Worm (Caenorhabditis elegans) whole organism, L1 larva: Measurements from ENCODE around the gene fbxa-50.

ENCODE experiments used
- dpl-1 ChIP-seq, 3 experiments: fragments of 150-350 bp in 2 of 3; sonication (generic microtip) in 1 of 3; optimal IDR thresholded peaks; 2 replicates each; lab custom pipeline; 2014 to 2017; ENCODE audit warnings: missing biosample characterization in 3 of 3, missing genetic modification characterization in 3 of 3, missing genetic modification reagents in 3 of 3
- lin-15B ChIP-seq: fragments of 150-350 bp; sonication (generic microtip); optimal IDR thresholded peaks from 3 replicates; lab custom pipeline; 2014; ENCODE audit warnings: missing biosample characterization, missing genetic modification characterization

- TF ChIP-seq lin-15B (tag; lab: Kevin White, UChicago) (no peak), dpl-1 (GFP tag; optimal IDR thresholded peaks at IDR 0.05; lab: Kevin White, UChicago) (no peak)
Measured at ce11 chrIII:1279197-1279596, 9.1 kb downstream of the fbxa-50 start.
